Worm (Caenorhabditis elegans) whole organism, L3 larva: ENCODE results near the gene bir-1.

Experiments used
- R02D3.7 ChIP-seq: fragments of 150-350 bp; optimal IDR thresholded peaks from 2 replicates; lab custom pipeline; 2014; ENCODE audit warnings: missing biosample characterization, missing genetic modification characterization
- ceh-82 ChIP-seq: fragments of 150-350 bp; optimal IDR thresholded peaks from 2 replicates; lab custom pipeline; 2014; ENCODE audit warnings: missing biosample characterization, missing genetic modification characterization
- daf-12 ChIP-seq: fragments of 150-350 bp; optimal IDR thresholded peaks from 2 replicates; lab custom pipeline; 2014; ENCODE audit warnings: missing biosample characterization, missing genetic modification reagents, missing genetic modification characterization
- elt-1 ChIP-seq: fragments of 150-350 bp; optimal IDR thresholded peaks from 2 replicates; lab custom pipeline; 2014; ENCODE audit warnings: missing biosample characterization, missing genetic modification characterization
- pqm-1 ChIP-seq: fragments of 150-350 bp; optimal IDR thresholded peaks from 2 replicates; lab custom pipeline; 2017; ENCODE audit warnings: missing biosample characterization, missing genetic modification characterization, inconsistent platforms
- unc-39 ChIP-seq: sonication (generic microtip); optimal IDR thresholded peaks from 4 replicates; lab custom pipeline; 2017; ENCODE audit warnings: missing biosample characterization, missing genetic modification characterization
- zag-1 ChIP-seq: fragments of 150-350 bp; optimal IDR thresholded peaks from 2 replicates; lab custom pipeline; 2014; ENCODE audit warnings: missing biosample characterization, missing genetic modification characterization
- ztf-11 ChIP-seq: fragments of 150-350 bp; optimal IDR thresholded peaks from 2 replicates; lab custom pipeline; 2014; ENCODE audit warnings: missing biosample characterization, missing genetic modification characterization

DNA sequence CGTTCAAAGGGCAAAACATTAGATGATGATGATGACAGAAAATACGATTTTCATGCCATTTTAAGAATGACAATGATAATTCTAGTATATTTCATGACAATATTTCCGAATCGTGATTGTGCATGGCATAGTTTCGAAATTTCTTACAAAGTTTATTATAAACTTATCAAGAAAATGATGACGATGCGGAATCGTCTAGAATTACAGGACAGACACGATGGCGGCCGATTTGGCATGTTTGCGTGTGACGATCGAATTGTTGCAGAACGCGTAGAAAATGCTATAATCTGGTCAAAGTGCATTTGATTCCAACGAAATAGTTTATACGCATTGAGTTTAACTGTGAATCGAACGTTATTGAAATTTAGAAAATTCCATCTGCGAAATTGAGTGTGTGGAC lies 5.0 kb downstream of the bir-1 start:
- no peak for TF ChIP-seq pqm-1
- no peak for TF ChIP-seq R02D3.7 (tag; lab: Kevin White, UChicago)
- TF ChIP-seq ceh-82, result no peak
- TF ChIP-seq zag-1 (tag; lab: Kevin White, UChicago), result no peak
- TF ChIP-seq daf-12 (tag; lab: Kevin White, UChicago), result no peak
- TF ChIP-seq ztf-11 (tag; lab: Kevin White, UChicago), result no peak
- TF ChIP-seq elt-1 (tag; lab: Kevin White, UChicago), result no peak
- no peak for TF ChIP-seq unc-39 (tag; lab: Kevin White, UChicago)
